Worm (Caenorhabditis elegans) whole organism, L4 larva: ENCODE measurements around the gene xbx-1.

Experiments
- ceh-82 ChIP-seq: sonication (generic microtip); optimal IDR thresholded peaks from 2 replicates; lab custom pipeline; 2017; ENCODE audit warnings: missing biosample characterization, missing genetic modification characterization
- dpl-1 ChIP-seq: fragments of 150-350 bp; optimal IDR thresholded peaks from 2 replicates; lab custom pipeline; 2014; ENCODE audit warnings: missing biosample characterization, missing genetic modification reagents, missing genetic modification characterization
- egl-43 ChIP-seq: fragments of 200-800 bp; sonication (Bioruptor generic); IDR thresholded peaks from 2 replicates; pipeline ENCODE4 v1.3.6; 2022; ENCODE audit warnings: missing genetic modification reagents, missing genetic modification characterization, missing compliant biosample characterization
- nhr-25 ChIP-seq: sonication (generic microtip); optimal IDR thresholded peaks from 2 replicates; lab custom pipeline; 2017; ENCODE audit warnings: missing genetic modification characterization, mild to moderate bottlenecking, missing compliant biosample characterization, antibody characterized with exemption, moderate library complexity, borderline replicate concordance; ENCODE audit not compliant: insufficient read depth
- pha-4 ChIP-seq, 2 experiments: fragments of 150-350 bp in 1 of 2; fragments of 200-800 bp in 1 of 2; sonication (Bioruptor generic) in 1 of 2; IDR thresholded peaks in 1 of 2; optimal IDR thresholded peaks in 1 of 2; 2 replicates each; pipeline versions ENCODE4 v1.3.6 to Lab custom; 2014 to 2022; ENCODE audit warnings: missing genetic modification characterization in 2 of 2, missing genetic modification reagents in 2 of 2, missing biosample characterization in 1 of 2, missing compliant biosample characterization in 1 of 2
- pqm-1 ChIP-seq: sonication (generic microtip); optimal IDR thresholded peaks from 2 replicates; lab custom pipeline; 2017; ENCODE audit warnings: missing biosample characterization, missing genetic modification characterization
- unc-130 ChIP-seq: sonication (generic microtip); optimal IDR thresholded peaks from 2 replicates; lab custom pipeline; 2016; ENCODE audit warnings: missing genetic modification reagents, missing genetic modification characterization, missing compliant biosample characterization
- unc-62 ChIP-seq, 3 experiments: fragments of 150-350 bp in 1 of 3; sonication (generic microtip); optimal IDR thresholded peaks in 2 of 3; peaks in 1 of 3; 1 replicate in 1 of 3; 2 replicates in 2 of 3; lab custom pipeline; 2014 to 2017; ENCODE audit warnings: missing biosample characterization in 3 of 3, missing genetic modification characterization in 3 of 3, missing genetic modification reagents in 3 of 3, missing genotype in 1 of 3
- ztf-11 ChIP-seq: fragments of 150-350 bp; optimal IDR thresholded peaks from 2 replicates; lab custom pipeline; 2014; ENCODE audit warnings: missing biosample characterization, missing genetic modification characterization

DNA sequence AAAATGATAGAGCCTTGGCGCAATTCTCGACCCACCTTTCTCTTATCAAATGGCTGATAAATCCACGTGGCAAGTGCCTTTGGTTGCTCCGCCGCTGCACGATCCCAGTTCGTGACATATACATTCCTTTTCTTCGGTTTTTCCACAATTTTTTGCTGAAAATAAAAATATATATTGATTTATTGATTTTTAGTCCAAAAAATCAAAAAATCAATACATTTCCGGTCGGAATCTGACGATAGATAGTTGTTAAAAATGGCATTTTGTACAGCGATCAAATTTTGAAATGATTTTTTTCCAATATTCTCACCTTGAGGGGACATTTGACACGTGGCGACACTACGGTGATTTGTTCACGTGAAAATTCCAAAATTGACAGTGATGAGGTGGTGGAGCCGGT lies 36.3 kb upstream of the xbx-1 start:
- TF ChIP-seq pqm-1 (tag; lab: Kevin White, UChicago) = no peak
- TF ChIP-seq ceh-82 = no peak
- no peak for TF ChIP-seq nhr-25
- TF ChIP-seq unc-62 (GFP tag; optimal IDR thresholded peaks at IDR 0.05 in 1 of 2; lab: Kevin White, UChicago) = no peak
- TF ChIP-seq unc-62 (tag; optimal IDR thresholded peaks at IDR 0.05; lab: Kevin White, UChicago) = no peak
- no peak for TF ChIP-seq pha-4 (GFP tag; IDR thresholded peaks at IDR 0.05; lab: Robert Waterston, UW)
- TF ChIP-seq pha-4 (tag; optimal IDR thresholded peaks at IDR 0.05; lab: Kevin White, UChicago) = no peak
- no peak for TF ChIP-seq dpl-1 (GFP tag; lab: Kevin White, UChicago)
- TF ChIP-seq ztf-11 (tag; lab: Kevin White, UChicago) = no peak
- no peak for TF ChIP-seq unc-130 (GFP tag; lab: Kevin White, UChicago)
- no peak for TF ChIP-seq egl-43
